Worm (Caenorhabditis elegans): ENCODE measurements around the gene Y51B9A.14.

Y51B9A.14 gene

ce11 chrII:9392724-9393123 is 5.5 kb downstream of the Y51B9A.14 start, which contains the start of gene lido-17:
TSS of gene lido-17 (minus strand) at chrII:9392824.
- TF ChIP-seq flh-1 (GFP tag; optimal IDR thresholded peaks at IDR 0.05) (no peak), unc-120 (tag; optimal IDR thresholded peaks at IDR 0.05; ENCODE audit: poor library complexity, severe bottlenecking) (no peak), zip-8 (tag; optimal IDR thresholded peaks at IDR 0.05) (no peak), lin-13 (tag; optimal IDR thresholded peaks at IDR 0.05) (no peak), nhr-12 (tag; optimal IDR thresholded peaks at IDR 0.05) (no peak), elt-1 (tag; optimal IDR thresholded peaks at IDR 0.05; ENCODE audit: borderline replicate concordance, insufficient read depth) (no peak), M03D4.4 (tag; optimal IDR thresholded peaks at IDR 0.05) (no peak), ham-2 (GFP tag; optimal IDR thresholded peaks at IDR 0.05) (no peak)

DNA sequence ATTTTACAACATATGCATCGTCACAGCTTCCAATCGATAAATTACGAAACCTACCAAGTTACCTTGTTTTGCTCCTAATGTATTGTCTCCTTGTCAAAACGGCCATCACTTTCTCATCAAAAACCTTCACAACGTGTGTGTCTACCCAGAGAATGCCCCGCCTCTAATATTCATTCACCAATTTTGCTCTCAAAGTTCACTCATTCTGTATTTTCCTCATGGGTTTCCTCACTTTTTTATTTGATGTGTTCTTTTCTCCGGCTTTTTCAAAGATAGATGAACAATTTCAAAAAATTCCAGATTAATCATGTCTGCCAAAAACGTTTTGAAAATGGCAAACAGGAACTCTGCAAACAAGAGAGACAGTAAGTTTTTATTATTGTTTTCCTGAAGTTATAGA is 13.0 kb downstream of the Y51B9A.14 start, which contains the start of gene C06C3.7:
Gene C06C3.7, plus strand, starts transcription at position 301 of the 400 bp plus-strand sequence.
- TF ChIP-seq nhr-12 (tag; optimal IDR thresholded peaks at IDR 0.05) (no peak), sem-2 (GFP tag; optimal IDR thresholded peaks at IDR 0.05) (no peak), ham-2 (GFP tag; optimal IDR thresholded peaks at IDR 0.05) (no peak), pha-4 (tag; optimal IDR thresholded peaks at IDR 0.05) (no peak), nhr-76 (tag; optimal IDR thresholded peaks at IDR 0.05) (no peak), lin-13 (tag; optimal IDR thresholded peaks at IDR 0.05) (no peak), unc-120 (tag; optimal IDR thresholded peaks at IDR 0.05; ENCODE audit: poor library complexity, severe bottlenecking) (no peak), nhr-28 (tag; optimal IDR thresholded peaks at IDR 0.05) (no peak), snpc-4 (tag; optimal IDR thresholded peaks at IDR 0.05) (no peak), ceh-39 (tag; optimal IDR thresholded peaks at IDR 0.05) (no peak), drap-1 (GFP tag; optimal IDR thresholded peaks at IDR 0.05) (no peak), unc-62 (GFP tag; optimal IDR thresholded peaks at IDR 0.05) (no peak), bed-3 (GFP tag; optimal IDR thresholded peaks at IDR 0.05) (no peak), hlh-1 (tag; optimal IDR thresholded peaks at IDR 0.05) (no peak), M03D4.4 (tag; optimal IDR thresholded peaks at IDR 0.05) (no peak), ceh-83 (GFP tag; optimal IDR thresholded peaks at IDR 0.05) (no peak), zip-8 (tag; optimal IDR thresholded peaks at IDR 0.05) (no peak)

DNA sequence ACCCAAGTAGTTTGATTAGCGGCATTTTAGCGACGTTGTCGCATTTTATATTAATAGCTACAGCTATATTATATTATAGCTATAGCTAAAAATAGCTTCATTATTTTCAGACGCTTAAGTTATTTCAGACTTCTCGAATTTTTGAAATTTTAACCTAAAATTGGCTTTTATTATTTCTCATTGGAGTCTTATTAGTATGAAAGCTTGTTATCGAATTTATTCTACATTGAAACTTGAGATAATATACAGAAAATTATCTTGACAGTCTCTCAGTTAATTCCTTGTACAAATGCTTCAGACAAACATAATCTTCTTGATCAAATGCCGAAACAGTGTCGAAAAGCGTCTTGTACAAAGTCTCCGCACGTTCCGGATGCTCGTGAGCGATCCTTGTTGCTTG is 18.5 kb downstream of the Y51B9A.14 start, which contains the start of gene srh-48:
Gene srh-48, plus strand, starts transcription at position 301 of the 400 bp plus-strand sequence.
- TF ChIP-seq flh-1 (GFP tag; optimal IDR thresholded peaks at IDR 0.05) (no peak), lin-32 (GFP tag; optimal IDR thresholded peaks at IDR 0.05) (no peak), nhr-237 (tag; optimal IDR thresholded peaks at IDR 0.05) (no peak), unc-62 (GFP tag; optimal IDR thresholded peaks at IDR 0.05) (no peak), ham-2 (GFP tag; optimal IDR thresholded peaks at IDR 0.05) (no peak), ztf-11 (tag; optimal IDR thresholded peaks at IDR 0.05) (no peak), nhr-12 (tag; optimal IDR thresholded peaks at IDR 0.05) (no peak), M03D4.4 (tag; optimal IDR thresholded peaks at IDR 0.05) (no peak), nhr-28 (tag; optimal IDR thresholded peaks at IDR 0.05) (no peak), ceh-83 (GFP tag; optimal IDR thresholded peaks at IDR 0.05) (no peak), bed-3 (GFP tag; optimal IDR thresholded peaks at IDR 0.05) (no peak)

- TF ChIP-seq nhr-76 (tag; optimal IDR thresholded peaks at IDR 0.05) (no peak), blmp-1 (tag; optimal IDR thresholded peaks at IDR 0.05) (no peak), nhr-237 (tag; optimal IDR thresholded peaks at IDR 0.05) (no peak), nhr-2 (tag; optimal IDR thresholded peaks at IDR 0.05) (no peak), nhr-28 (tag; optimal IDR thresholded peaks at IDR 0.05) (no peak), unc-120 (tag; optimal IDR thresholded peaks at IDR 0.05; ENCODE audit: poor library complexity, severe bottlenecking) (no peak), lin-32 (GFP tag; optimal IDR thresholded peaks at IDR 0.05) (no peak), ceh-83 (GFP tag; optimal IDR thresholded peaks at IDR 0.05) (no peak)
These were observed 20.1 kb downstream of the Y51B9A.14 start for ce11 chrII:9378174-9378573.

DNA sequence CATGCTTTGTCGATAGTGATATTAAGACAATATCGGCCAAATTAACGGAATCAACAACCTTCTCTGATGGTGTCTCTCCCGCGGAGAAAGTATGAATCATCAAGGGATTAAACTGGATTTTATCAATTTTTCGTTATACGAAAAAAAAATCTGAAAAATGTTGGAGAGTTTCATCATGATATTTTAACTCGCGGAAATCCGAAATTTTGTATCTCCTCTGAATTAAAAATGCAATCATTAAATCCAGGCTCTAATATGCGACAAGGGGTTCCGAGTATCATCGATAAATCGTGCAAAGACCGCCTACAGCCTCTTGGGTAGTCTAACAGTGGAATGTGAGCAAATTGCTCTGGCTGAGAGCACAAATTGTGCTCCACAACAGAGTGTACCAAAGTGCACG is 21.1 kb downstream of the Y51B9A.14 start, which contains the start of gene C06C3.10:
Gene C06C3.10, minus strand, starts transcription at position 101 of the 400 bp plus-strand sequence.
- no peak for TF ChIP-seq mls-2 (tag; optimal IDR thresholded peaks at IDR 0.05)
- TF ChIP-seq flh-1 (GFP tag; optimal IDR thresholded peaks at IDR 0.05), result no peak
- TF ChIP-seq elt-1 (tag; optimal IDR thresholded peaks at IDR 0.05; ENCODE audit: borderline replicate concordance, insufficient read depth), result no peak
- TF ChIP-seq zip-8 (tag; optimal IDR thresholded peaks at IDR 0.05), result no peak
- TF ChIP-seq nhr-237 (tag; optimal IDR thresholded peaks at IDR 0.05), result no peak
- TF ChIP-seq drap-1 (GFP tag; optimal IDR thresholded peaks at IDR 0.05), result no peak
- no peak for TF ChIP-seq sptf-1 (tag; optimal IDR thresholded peaks at IDR 0.05)
- TF ChIP-seq bed-3 (GFP tag; optimal IDR thresholded peaks at IDR 0.05), result no peak
- no peak for TF ChIP-seq unc-120 (tag; optimal IDR thresholded peaks at IDR 0.05; ENCODE audit: poor library complexity, severe bottlenecking)
- no peak for TF ChIP-seq elt-3 (tag; optimal IDR thresholded peaks at IDR 0.05)
- TF ChIP-seq ceh-43 (GFP tag; optimal IDR thresholded peaks at IDR 0.05), result no peak
- no peak for TF ChIP-seq unc-39 (tag; optimal IDR thresholded peaks at IDR 0.05)
- no peak for TF ChIP-seq mab-5 (tag; optimal IDR thresholded peaks at IDR 0.05)
- TF ChIP-seq hlh-1 (tag; optimal IDR thresholded peaks at IDR 0.05), result no peak

All from whole organism, mixed stage, embryonic.